Fruit fly (Drosophila melanogaster) whole organism, embryonic: ENCODE results near the gene bun.

Experiments
- Aef1 ChIP-seq: fragments of 200-800 bp; sonication (Bioruptor generic); IDR thresholded peaks from 3 replicates; pipeline ENCODE4 v1.3.6; 2022; ENCODE audit warnings: missing biosample characterization, missing genetic modification characterization
- Asciz ChIP-seq: fragments of 200-800 bp; sonication (Bioruptor generic); optimal IDR thresholded peaks from 2 replicates; lab custom pipeline; 2017; ENCODE audit warnings: missing biosample characterization, mild to moderate bottlenecking, missing genetic modification characterization, missing genetic modification reagents
- CG10209 ChIP-seq: fragments of 200-800 bp; sonication (Bioruptor generic); optimal IDR thresholded peaks from 3 replicates; lab custom pipeline; 2017; ENCODE audit warnings: missing biosample characterization, mild to moderate bottlenecking, missing genetic modification characterization, missing genetic modification reagents
- CG10959 ChIP-seq: fragments of 200-800 bp; sonication (Bioruptor generic); IDR thresholded peaks from 2 replicates; pipeline ENCODE4 v1.3.6; 2022; ENCODE audit warnings: missing biosample characterization, missing genetic modification characterization
- CG12104 ChIP-seq: fragments of 200-800 bp; sonication (Bioruptor generic); optimal IDR thresholded peaks from 3 replicates; lab custom pipeline; 2016; ENCODE audit warnings: missing biosample characterization, missing genetic modification characterization
- CG13775 ChIP-seq: fragments of 200-800 bp; sonication (Bioruptor generic); optimal IDR thresholded peaks from 3 replicates; lab custom pipeline; 2017; ENCODE audit warnings: missing biosample characterization, mild to moderate bottlenecking, missing genetic modification characterization
- CG15073 ChIP-seq: fragments of 200-800 bp; sonication (Bioruptor generic); optimal IDR thresholded peaks from 2 replicates; lab custom pipeline; 2016; ENCODE audit warnings: missing biosample characterization, missing genetic modification characterization
- CG15479 ChIP-seq: fragments of 200-800 bp; sonication (Bioruptor generic); optimal IDR thresholded peaks from 3 replicates; lab custom pipeline; 2019; ENCODE audit warnings: missing biosample characterization, mild to moderate bottlenecking, missing genetic modification characterization, moderate library complexity
- CG16813 ChIP-seq: fragments of 200-800 bp; sonication (Bioruptor generic); IDR thresholded peaks from 3 replicates; pipeline ENCODE4 v1.3.6; 2022; ENCODE audit warnings: missing biosample characterization, missing genetic modification characterization; ENCODE audit not compliant: partially characterized antibody
- CG2129 ChIP-seq: fragments of 200-800 bp; sonication (Bioruptor generic); IDR thresholded peaks from 2 replicates; pipeline ENCODE4 v1.3.6; 2022; ENCODE audit warnings: missing biosample characterization, missing genetic modification characterization; ENCODE audit not compliant: partially characterized antibody
- CG2678 ChIP-seq: fragments of 200-800 bp; sonication (Bioruptor generic); optimal IDR thresholded peaks from 3 replicates; lab custom pipeline; 2019; ENCODE audit warnings: missing biosample characterization, mild to moderate bottlenecking, missing genetic modification characterization, moderate library complexity
- CG31224 ChIP-seq: fragments of 200-800 bp; sonication (Bioruptor generic); IDR thresholded peaks from 2 replicates; pipeline ENCODE4 v1.3.6; 2022; ENCODE audit warnings: missing biosample characterization, missing genetic modification characterization
- CG4730 ChIP-seq: fragments of 200-800 bp; sonication (Bioruptor generic); IDR thresholded peaks from 2 replicates; pipeline ENCODE4 v1.3.6; 2022; ENCODE audit warnings: missing biosample characterization, missing genetic modification characterization
- CG6254 ChIP-seq: fragments of 200-800 bp; sonication (Bioruptor generic); optimal IDR thresholded peaks from 3 replicates; lab custom pipeline; 2017; ENCODE audit warnings: mild to moderate bottlenecking, missing biosample characterization, missing genetic modification reagents, missing genetic modification characterization
- Camta ChIP-seq: fragments of 200-800 bp; sonication (Bioruptor generic); optimal IDR thresholded peaks from 2 replicates; lab custom pipeline; 2016; ENCODE audit warnings: missing biosample characterization, missing genetic modification characterization
- Dbx ChIP-seq: fragments of 200-800 bp; sonication (Bioruptor generic); IDR thresholded peaks from 3 replicates; pipeline ENCODE4 v1.3.6; 2022; ENCODE audit warnings: missing biosample characterization, missing genetic modification characterization
- Doc2 ChIP-seq: fragments of 200-800 bp; sonication (Bioruptor generic); IDR thresholded peaks from 2 replicates; pipeline ENCODE4 v1.3.6; 2022; ENCODE audit warnings: missing biosample characterization, missing genetic modification characterization
- Fer3 ChIP-seq: fragments of 200-800 bp; sonication (Bioruptor generic); optimal IDR thresholded peaks from 2 replicates; lab custom pipeline; 2018; ENCODE audit warnings: missing biosample characterization, mild to moderate bottlenecking, missing genetic modification characterization, moderate library complexity
- Hmx ChIP-seq: fragments of 200-800 bp; sonication (Bioruptor generic); optimal IDR thresholded peaks from 2 replicates; lab custom pipeline; 2016; ENCODE audit warnings: missing biosample characterization, missing genetic modification characterization
- Hr3 ChIP-seq: fragments of 200-800 bp; sonication (Bioruptor generic); optimal IDR thresholded peaks from 3 replicates; lab custom pipeline; 2016; ENCODE audit warnings: missing biosample characterization, missing genetic modification characterization
- Hr78 ChIP-seq, 2 experiments: fragments of 200-800 bp in 1 of 2; fragments of >200 bp in 1 of 2; sonication (Bioruptor generic) in 1 of 2; optimal IDR thresholded peaks; 2 replicates each; lab custom pipeline; 2017 to 2019; ENCODE audit warnings: missing biosample characterization in 2 of 2, missing genetic modification characterization in 2 of 2, mild to moderate bottlenecking in 1 of 2, moderate library complexity in 1 of 2
- MESR4 ChIP-seq: fragments of 200-800 bp; sonication (Bioruptor generic); optimal IDR thresholded peaks from 2 replicates; lab custom pipeline; 2018; ENCODE audit warnings: missing biosample characterization, mild to moderate bottlenecking, missing genetic modification characterization, moderate library complexity
- Mrtf ChIP-seq: fragments of 200-800 bp; sonication (Bioruptor generic); IDR thresholded peaks from 3 replicates; pipeline ENCODE4 v1.3.6; 2022; ENCODE audit warnings: missing biosample characterization, missing genetic modification characterization
- NFAT ChIP-seq: fragments of 200-800 bp; sonication (Bioruptor generic); IDR thresholded peaks from 2 replicates; pipeline ENCODE4 v1.3.6; 2022; ENCODE audit warnings: missing biosample characterization, missing genetic modification characterization
- Nf-YB ChIP-seq: fragments of 200-800 bp; sonication (Bioruptor generic); optimal IDR thresholded peaks from 3 replicates; lab custom pipeline; 2019; ENCODE audit warnings: missing biosample characterization, mild to moderate bottlenecking, missing genetic modification characterization, moderate library complexity
- PHDP ChIP-seq: fragments of 200-800 bp; sonication (Bioruptor generic); optimal IDR thresholded peaks from 3 replicates; lab custom pipeline; 2018; ENCODE audit warnings: missing biosample characterization, mild to moderate bottlenecking, missing genetic modification characterization, moderate library complexity
- Sin3A ChIP-seq: fragments of >200 bp; optimal IDR thresholded peaks from 2 replicates; lab custom pipeline; 2018
- Spps ChIP-seq: fragments of 200-800 bp; sonication (Bioruptor generic); optimal IDR thresholded peaks from 2 replicates; lab custom pipeline; 2018; ENCODE audit warnings: missing biosample characterization, mild to moderate bottlenecking, missing genetic modification characterization
- Stat92E ChIP-seq, 3 experiments: fragments of >200 bp in 2 of 3; fragments of 200-800 bp in 1 of 3; sonication (Bioruptor generic) in 1 of 3; optimal IDR thresholded peaks; 2 replicates each; lab custom pipeline; 2017 to 2019; ENCODE audit warnings: missing biosample characterization in 3 of 3, missing genetic modification characterization in 3 of 3, mild to moderate bottlenecking in 1 of 3, moderate library complexity in 1 of 3
- al ChIP-seq: fragments of 200-800 bp; sonication (Bioruptor generic); IDR thresholded peaks from 2 replicates; pipeline ENCODE4 v1.3.6; 2022; ENCODE audit warnings: missing biosample characterization, missing genetic modification characterization
- bigmax ChIP-seq: fragments of 200-800 bp; sonication (Bioruptor generic); optimal IDR thresholded peaks from 2 replicates; lab custom pipeline; 2018; ENCODE audit warnings: missing biosample characterization, mild to moderate bottlenecking, missing genetic modification characterization
- crp ChIP-seq, 2 experiments: fragments of 200-800 bp; sonication (Bioruptor generic); optimal IDR thresholded peaks; 2 replicates in 1 of 2; 3 replicates in 1 of 2; lab custom pipeline; 2017; ENCODE audit warnings: missing biosample characterization in 2 of 2, missing genetic modification characterization in 2 of 2, mild to moderate bottlenecking in 1 of 2, moderate library complexity in 1 of 2
- dysf ChIP-seq: fragments of 200-800 bp; sonication (Bioruptor generic); IDR thresholded peaks from 3 replicates; pipeline ENCODE4 v1.3.6; 2022; ENCODE audit warnings: missing biosample characterization, missing genetic modification characterization
- esg ChIP-seq: fragments of 200-800 bp; sonication (Bioruptor generic); conservative IDR thresholded peaks from 2 replicates; pipeline ENCODE4 v1.3.6; 2022; ENCODE audit warnings: missing biosample characterization, missing genetic modification characterization
- gcm ChIP-seq: fragments of 200-800 bp; sonication (Bioruptor generic); optimal IDR thresholded peaks from 2 replicates; lab custom pipeline; 2019; ENCODE audit warnings: missing biosample characterization, mild to moderate bottlenecking, missing genetic modification characterization, moderate library complexity
- knrl ChIP-seq: fragments of 200-800 bp; sonication (Bioruptor generic); IDR thresholded peaks from 3 replicates; pipeline ENCODE4 v1.3.6; 2022; ENCODE audit warnings: missing biosample characterization, missing genetic modification characterization; ENCODE audit not compliant: partially characterized antibody
- lola ChIP-seq, 3 experiments: fragments of >200 bp in 2 of 3; fragments of 200-800 bp in 1 of 3; sonication (Bioruptor generic) in 1 of 3; optimal IDR thresholded peaks; 2 replicates each; lab custom pipeline; 2017 to 2019; ENCODE audit warnings: missing biosample characterization in 3 of 3, missing genetic modification characterization in 3 of 3, mild to moderate bottlenecking in 1 of 3, moderate library complexity in 1 of 3
- mirr ChIP-seq: fragments of 200-800 bp; sonication (Bioruptor generic); optimal IDR thresholded peaks from 3 replicates; lab custom pipeline; 2018; ENCODE audit warnings: missing biosample characterization, mild to moderate bottlenecking, missing genetic modification characterization
- nerfin-2 ChIP-seq: fragments of 200-800 bp; sonication (Bioruptor generic); IDR thresholded peaks from 2 replicates; pipeline ENCODE4 v1.3.6; 2022; ENCODE audit warnings: missing biosample characterization, missing genetic modification characterization; ENCODE audit not compliant: partially characterized antibody
- pho ChIP-seq: fragments of 200-800 bp; sonication (Bioruptor generic); optimal IDR thresholded peaks from 2 replicates; lab custom pipeline; 2016; ENCODE audit warnings: missing biosample characterization, missing genetic modification characterization
- prd ChIP-seq, 3 experiments: fragments of >200 bp in 2 of 3; fragments of 200-800 bp in 1 of 3; sonication (Bioruptor generic) in 1 of 3; optimal IDR thresholded peaks in 2 of 3; IDR thresholded peaks in 1 of 3; 2 replicates in 2 of 3; 3 replicates in 1 of 3; pipeline versions ENCODE4 v1.3.6 to Lab custom; 2017 to 2022; ENCODE audit warnings: missing biosample characterization in 1 of 3, missing genetic modification characterization in 1 of 3
- pros ChIP-seq: fragments of 200-800 bp; sonication (Bioruptor generic); optimal IDR thresholded peaks from 3 replicates; lab custom pipeline; 2019; ENCODE audit warnings: missing biosample characterization, mild to moderate bottlenecking, missing genetic modification characterization, moderate library complexity
- repo ChIP-seq: fragments of 200-800 bp; sonication (Bioruptor generic); optimal IDR thresholded peaks from 2 replicates; lab custom pipeline; 2016; ENCODE audit warnings: missing biosample characterization, missing genetic modification characterization
- salm ChIP-seq: fragments of 200-800 bp; sonication (Bioruptor generic); optimal IDR thresholded peaks from 2 replicates; lab custom pipeline; 2018; ENCODE audit warnings: missing biosample characterization, mild to moderate bottlenecking, missing genetic modification characterization
- sc ChIP-seq, 3 experiments: fragments of >200 bp in 2 of 3; fragments of 200-800 bp in 1 of 3; sonication (Bioruptor generic) in 1 of 3; optimal IDR thresholded peaks; 2 replicates in 2 of 3; 3 replicates in 1 of 3; lab custom pipeline; 2017; ENCODE audit warnings: mild to moderate bottlenecking in 1 of 3, missing biosample characterization in 1 of 3, missing genetic modification characterization in 1 of 3, missing genetic modification reagents in 1 of 3
- slbo ChIP-seq: fragments of 200-800 bp; sonication (Bioruptor generic); IDR thresholded peaks from 2 replicates; pipeline ENCODE4 v1.3.6; 2022; ENCODE audit warnings: missing biosample characterization, missing genetic modification characterization
- slou ChIP-seq: fragments of 200-800 bp; sonication (Bioruptor generic); optimal IDR thresholded peaks from 3 replicates; lab custom pipeline; 2016; ENCODE audit warnings: missing biosample characterization, missing genetic modification characterization
- sug ChIP-seq: fragments of 200-800 bp; optimal IDR thresholded peaks from 2 replicates; lab custom pipeline; 2019; ENCODE audit warnings: missing biosample characterization, mild to moderate bottlenecking, missing genetic modification characterization, moderate library complexity
- trh ChIP-seq: fragments of 200-800 bp; sonication (Bioruptor generic); optimal IDR thresholded peaks from 2 replicates; lab custom pipeline; 2016; ENCODE audit warnings: missing biosample characterization, missing genetic modification characterization

The bun gene

dm6 chr2L:12424555-12424954 lies 121.9 kb downstream of the bun start, which contains the start of gene Fam92 (continued):
- TF ChIP-seq CG6254 (GFP tag; lab: Kevin White, UChicago) (no peak), Camta (GFP tag; lab: Kevin White, UChicago) (peak; percentile 19), Sin3A (lab: Kevin White, UChicago) (no peak), Stat92E (GFP tag; optimal IDR thresholded peaks at IDR 0.05; lab: Kevin White, UChicago) (peak in 1 of 3 experiments; percentile 2), Doc2 (no peak), CG15073 (GFP tag; lab: Kevin White, UChicago) (no peak), NFAT (GFP tag; lab: Robert Waterston, UW) (peak; percentile 82), Nf-YB (GFP tag; lab: Kevin White, UChicago) (no peak), Hr78 (GFP tag; optimal IDR thresholded peaks at IDR 0.05; lab: Kevin White, UChicago) (no peak), nerfin-2 (GFP tag; lab: Robert Waterston, UW) (no peak), bigmax (GFP tag; lab: Kevin White, UChicago) (no peak), Spps (tag; lab: Kevin White, UChicago) (no peak), lola (GFP tag; optimal IDR thresholded peaks at IDR 0.05; lab: Kevin White, UChicago) (no peak), trh (GFP tag; lab: Kevin White, UChicago) (no peak), mirr (GFP tag; lab: Kevin White, UChicago) (no peak), CG2678 (tag; lab: Kevin White, UChicago) (peak; percentile 49), Aef1 (peak; percentile 48; the same call in 1 of the 3 replicates), CG15479 (no peak), Dbx (GFP tag; lab: Robert Waterston, UW) (0 out of 3 replicates have a peak, but pooled peaks have one; percentile 13), salm (tag; lab: Kevin White, UChicago) (no peak), CG16813 (no peak), slou (GFP tag; lab: Kevin White, UChicago) (no peak), Hr3 (GFP tag; lab: Kevin White, UChicago) (peak; percentile 46), sug (peak; percentile 62), gcm (peak; percentile 71), slbo (GFP tag; lab: Robert Waterston, UW) (peak; percentile 60; the same call in 1 of the 2 replicates), CG2129 (no peak), Asciz (GFP tag; lab: Kevin White, UChicago) (no peak), CG31224 (GFP tag; lab: Robert Waterston, UW) (no peak), pho (no peak), Hmx (GFP tag; lab: Kevin White, UChicago) (peak; percentile 21), prd (optimal IDR thresholded peaks at IDR 0.05; lab: Kevin White, UChicago) (no peak), prd (GFP tag; IDR thresholded peaks at IDR 0.05; lab: Robert Waterston, UW) (no peak; the same call in 2 of the 3 replicates), PHDP (tag; lab: Kevin White, UChicago) (peak; percentile 46), CG10959 (no peak), sc (optimal IDR thresholded peaks at IDR 0.05; lab: Kevin White, UChicago) (no peak), sc (GFP tag; optimal IDR thresholded peaks at IDR 0.05; lab: Kevin White, UChicago) (no peak), al (no peak), CG13775 (GFP tag; lab: Kevin White, UChicago) (no peak), CG10209 (GFP tag; lab: Kevin White, UChicago) (peak; percentile 10), pros (GFP tag; lab: Kevin White, UChicago) (no peak), MESR4 (no peak), esg (no peak), crp (GFP tag; optimal IDR thresholded peaks at IDR 0.05; lab: Kevin White, UChicago) (no peak), knrl (GFP tag; lab: Robert Waterston, UW) (no peak), Mrtf (GFP tag; lab: Robert Waterston, UW) (peak; percentile 49; the same call in 2 of the 3 replicates), CG4730 (GFP tag; lab: Robert Waterston, UW) (no peak), repo (GFP tag; lab: Kevin White, UChicago) (no peak), CG12104 (GFP tag; lab: Kevin White, UChicago) (no peak), dysf (GFP tag; lab: Robert Waterston, UW) (peak; percentile 49; the same call in 1 of the 3 replicates), Fer3 (tag; lab: Kevin White, UChicago) (peak; percentile 44)
